Worm (Caenorhabditis elegans) whole organism, L2 larva: ENCODE data around the gene dsc-1.

Experiments used
- C34F6.9 ChIP-seq: fragments of 150-350 bp; optimal IDR thresholded peaks from 2 replicates; lab custom pipeline; 2014; ENCODE audit warnings: missing biosample characterization, missing genetic modification characterization
- F13H6.1 ChIP-seq: sonication (generic microtip); optimal IDR thresholded peaks from 2 replicates; lab custom pipeline; 2016; ENCODE audit warnings: missing genetic modification characterization, missing compliant biosample characterization
- R02D3.7 ChIP-seq: fragments of 150-350 bp; optimal IDR thresholded peaks from 2 replicates; lab custom pipeline; 2014; ENCODE audit warnings: missing biosample characterization, missing genetic modification characterization
- Y55F3AM.14 ChIP-seq: fragments of 200-800 bp; sonication (Bioruptor generic); optimal IDR thresholded peaks from 2 replicates; lab custom pipeline; 2018; ENCODE audit warnings: mild to moderate bottlenecking, missing genetic modification characterization, missing compliant biosample characterization
- ZK546.5 ChIP-seq: sonication (generic microtip); optimal IDR thresholded peaks from 2 replicates; lab custom pipeline; 2017; ENCODE audit warnings: missing biosample characterization, missing genetic modification characterization
- alr-1 ChIP-seq: fragments of 150-350 bp; optimal IDR thresholded peaks from 2 replicates; lab custom pipeline; 2014; ENCODE audit warnings: missing biosample characterization, missing genetic modification characterization
- aly-2 ChIP-seq: fragments of 150-350 bp; optimal IDR thresholded peaks from 2 replicates; lab custom pipeline; 2014; ENCODE audit warnings: missing biosample characterization, missing genetic modification characterization
- ama-1 ChIP-seq: fragments of 150-350 bp; optimal IDR thresholded peaks from 2 replicates; lab custom pipeline; 2018; ENCODE audit warnings: inconsistent platforms
- blmp-1 ChIP-seq: sonication (generic microtip); optimal IDR thresholded peaks from 2 replicates; lab custom pipeline; 2017; ENCODE audit warnings: missing genetic modification characterization, mild to moderate bottlenecking, missing compliant biosample characterization, antibody characterized with exemption, moderate library complexity; ENCODE audit not compliant: insufficient read depth
- ceh-16 ChIP-seq: fragments of 150-350 bp; optimal IDR thresholded peaks from 2 replicates; lab custom pipeline; 2014; ENCODE audit warnings: missing biosample characterization, missing genetic modification characterization
- ceh-82 ChIP-seq: fragments of 150-350 bp; optimal IDR thresholded peaks from 2 replicates; lab custom pipeline; 2014; ENCODE audit warnings: missing biosample characterization, missing genetic modification characterization
- crh-2 ChIP-seq: sonication (generic microtip); optimal IDR thresholded peaks from 2 replicates; lab custom pipeline; 2017; ENCODE audit warnings: missing biosample characterization, missing genetic modification characterization
- dmd-4 ChIP-seq: sonication (generic microtip); optimal IDR thresholded peaks from 2 replicates; lab custom pipeline; 2017; ENCODE audit warnings: missing biosample characterization, missing genetic modification characterization
- egl-27 ChIP-seq: sonication (generic microtip); optimal IDR thresholded peaks from 3 replicates; lab custom pipeline; 2017; ENCODE audit warnings: missing biosample characterization, missing genetic modification reagents, missing genetic modification characterization
- elt-1 ChIP-seq: fragments of 150-350 bp; optimal IDR thresholded peaks from 2 replicates; lab custom pipeline; 2014; ENCODE audit warnings: missing biosample characterization, missing genetic modification characterization
- elt-3 ChIP-seq: sonication (generic microtip); optimal IDR thresholded peaks from 2 replicates; lab custom pipeline; 2017; ENCODE audit warnings: missing biosample characterization, missing genetic modification characterization
- fos-1 ChIP-seq: fragments of 150-350 bp; optimal IDR thresholded peaks from 2 replicates; lab custom pipeline; 2014; ENCODE audit warnings: missing biosample characterization, missing genetic modification characterization
- gmeb-1 ChIP-seq: fragments of 150-350 bp; optimal IDR thresholded peaks from 2 replicates; lab custom pipeline; 2014; ENCODE audit warnings: missing biosample characterization, missing genetic modification characterization
- lin-11 ChIP-seq: fragments of 150-350 bp; sonication (generic microtip); optimal IDR thresholded peaks from 2 replicates; lab custom pipeline; 2014; ENCODE audit warnings: missing biosample characterization, missing genetic modification characterization, inconsistent platforms, mixed read lengths
- lin-13 ChIP-seq: fragments of 150-350 bp; optimal IDR thresholded peaks from 2 replicates; lab custom pipeline; 2014; ENCODE audit warnings: missing biosample characterization, missing genetic modification reagents, missing genetic modification characterization
- lin-39 ChIP-seq: fragments of 150-350 bp; optimal IDR thresholded peaks from 2 replicates; lab custom pipeline; 2014; ENCODE audit warnings: missing biosample characterization, missing genetic modification reagents, missing genetic modification characterization
- lsy-2 ChIP-seq, 2 experiments: fragments of 150-350 bp in 1 of 2; sonication (generic microtip) in 1 of 2; optimal IDR thresholded peaks; 2 replicates each; lab custom pipeline; 2014 to 2017; ENCODE audit warnings: missing biosample characterization in 2 of 2, missing genetic modification characterization in 2 of 2
- mab-5 ChIP-seq: fragments of 150-350 bp; optimal IDR thresholded peaks from 2 replicates; lab custom pipeline; 2014; ENCODE audit warnings: missing biosample characterization, missing genetic modification characterization
- mbf-1 ChIP-seq: sonication (generic microtip); optimal IDR thresholded peaks from 2 replicates; lab custom pipeline; 2017; ENCODE audit warnings: missing biosample characterization, missing genetic modification characterization
- mdl-1 ChIP-seq, 2 experiments: fragments of 150-350 bp in 1 of 2; sonication (generic microtip) in 1 of 2; optimal IDR thresholded peaks; 2 replicates each; lab custom pipeline; 2017; ENCODE audit warnings: missing biosample characterization in 2 of 2, missing genetic modification characterization in 2 of 2
- nhr-10 ChIP-seq: sonication (generic microtip); optimal IDR thresholded peaks from 2 replicates; lab custom pipeline; 2017; ENCODE audit warnings: missing biosample characterization, missing genetic modification characterization
- nhr-11 ChIP-seq: fragments of 150-350 bp; optimal IDR thresholded peaks from 2 replicates; lab custom pipeline; 2014; ENCODE audit warnings: missing biosample characterization, missing genetic modification characterization
- nhr-12 ChIP-seq: fragments of 150-350 bp; optimal IDR thresholded peaks from 2 replicates; lab custom pipeline; 2014; ENCODE audit warnings: missing biosample characterization, missing genetic modification characterization
- nhr-129 ChIP-seq: fragments of 150-350 bp; optimal IDR thresholded peaks from 2 replicates; lab custom pipeline; 2014; ENCODE audit warnings: missing biosample characterization, missing genetic modification characterization
- nhr-21 ChIP-seq: fragments of 150-350 bp; optimal IDR thresholded peaks from 2 replicates; lab custom pipeline; 2014; ENCODE audit warnings: missing biosample characterization, missing genetic modification characterization
- nhr-23 ChIP-seq: fragments of 150-350 bp; optimal IDR thresholded peaks from 2 replicates; lab custom pipeline; 2014; ENCODE audit warnings: missing biosample characterization, missing genetic modification reagents, missing genetic modification characterization
- nhr-237 ChIP-seq: fragments of 150-350 bp; optimal IDR thresholded peaks from 2 replicates; lab custom pipeline; 2014; ENCODE audit warnings: missing biosample characterization, missing genetic modification characterization
- nhr-25 ChIP-seq: fragments of 150-350 bp; sonication (generic microtip); optimal IDR thresholded peaks from 3 replicates; lab custom pipeline; 2014; ENCODE audit warnings: missing biosample characterization, missing genetic modification characterization
- nhr-6 ChIP-seq: fragments of 150-350 bp; optimal IDR thresholded peaks from 2 replicates; lab custom pipeline; 2014; ENCODE audit warnings: missing biosample characterization, missing genetic modification characterization
- nhr-77 ChIP-seq: fragments of 150-350 bp; optimal IDR thresholded peaks from 2 replicates; lab custom pipeline; 2014; ENCODE audit warnings: missing biosample characterization, missing genetic modification characterization
- peb-1 ChIP-seq: fragments of 150-350 bp; optimal IDR thresholded peaks from 2 replicates; lab custom pipeline; 2014; ENCODE audit warnings: missing biosample characterization, missing genetic modification characterization
- sem-4 ChIP-seq: fragments of 150-350 bp; optimal IDR thresholded peaks from 2 replicates; lab custom pipeline; 2014; ENCODE audit warnings: missing biosample characterization, missing genetic modification reagents, missing genetic modification characterization
- sma-3 ChIP-seq: sonication (generic microtip); optimal IDR thresholded peaks from 2 replicates; lab custom pipeline; 2016; ENCODE audit warnings: missing genetic modification reagents, missing genetic modification characterization, missing compliant biosample characterization
- sma-9 ChIP-seq, 2 experiments: fragments of 150-350 bp in 1 of 2; sonication (generic microtip) in 1 of 2; optimal IDR thresholded peaks; 2 replicates each; lab custom pipeline; 2014 to 2016; ENCODE audit warnings: missing genetic modification characterization in 2 of 2, mild to moderate bottlenecking in 1 of 2, missing biosample characterization in 1 of 2, missing compliant biosample characterization in 1 of 2, missing genetic modification reagents in 1 of 2, moderate library complexity in 1 of 2
- snpc-4 ChIP-seq: fragments of 150-350 bp; optimal IDR thresholded peaks from 2 replicates; lab custom pipeline; 2014; ENCODE audit warnings: missing biosample characterization, missing genetic modification characterization
- unc-55 ChIP-seq: fragments of 150-350 bp; sonication (generic microtip); optimal IDR thresholded peaks from 3 replicates; lab custom pipeline; 2014; ENCODE audit warnings: missing biosample characterization, missing genetic modification reagents, missing genetic modification characterization
- unc-62 ChIP-seq: fragments of 150-350 bp; optimal IDR thresholded peaks from 2 replicates; lab custom pipeline; 2014; ENCODE audit warnings: missing biosample characterization, missing genetic modification reagents, missing genetic modification characterization
- zag-1 ChIP-seq: fragments of 150-350 bp; optimal IDR thresholded peaks from 2 replicates; lab custom pipeline; 2014; ENCODE audit warnings: missing biosample characterization, missing genetic modification characterization
- ztf-1 ChIP-seq: fragments of 200-800 bp; sonication (Bioruptor generic); conservative IDR thresholded peaks from 2 replicates; pipeline ENCODE4 v1.3.6; 2022; ENCODE audit warnings: missing genetic modification characterization, missing compliant biosample characterization
- ztf-11 ChIP-seq: sonication (generic microtip); optimal IDR thresholded peaks from 2 replicates; lab custom pipeline; 2017; ENCODE audit warnings: missing biosample characterization, missing genetic modification characterization
- ztf-4 ChIP-seq: fragments of 150-350 bp; optimal IDR thresholded peaks from 2 replicates; lab custom pipeline; 2014; ENCODE audit warnings: missing biosample characterization, missing genetic modification characterization

The dsc-1 gene

ce11 chrX:14991280-14991679, 43.4 kb downstream of the dsc-1 start, which contains the start of gene iglr-1:
iglr-1 (minus strand) TSS chrX:14991380.
- no peak for TF ChIP-seq lin-39 (tag; lab: Kevin White, UChicago)
- no peak for TF ChIP-seq sma-3 (GFP tag; lab: Kevin White, UChicago)
- TF ChIP-seq lin-11, result no peak
- no peak for TF ChIP-seq alr-1 (tag; lab: Kevin White, UChicago)
- no peak for TF ChIP-seq sma-9 (GFP tag; optimal IDR thresholded peaks at IDR 0.05; lab: Kevin White, UChicago)
- no peak for TF ChIP-seq sma-9 (tag; optimal IDR thresholded peaks at IDR 0.05; lab: Kevin White, UChicago)
- no peak for TF ChIP-seq nhr-23 (tag; lab: Kevin White, UChicago)
- no peak for TF ChIP-seq Y55F3AM.14
- TF ChIP-seq nhr-10 (tag; lab: Kevin White, UChicago), result no peak
- TF ChIP-seq lsy-2 (tag; optimal IDR thresholded peaks at IDR 0.05; lab: Kevin White, UChicago), result no peak
- TF ChIP-seq ztf-4 (tag; lab: Kevin White, UChicago), result no peak
- TF ChIP-seq nhr-129 (tag; lab: Kevin White, UChicago), result no peak
- TF ChIP-seq F13H6.1, result no peak
- TF ChIP-seq unc-55 (GFP tag; lab: Kevin White, UChicago), result no peak
- TF ChIP-seq mab-5, result no peak
- TF ChIP-seq blmp-1 (tag; lab: Kevin White, UChicago), result no peak
- TF ChIP-seq nhr-21 (tag; lab: Kevin White, UChicago), result no peak
- TF ChIP-seq C34F6.9 (tag; lab: Kevin White, UChicago), result no peak

- peak; percentile 74 for TF ChIP-seq snpc-4 (tag; lab: Kevin White, UChicago)
- TF ChIP-seq unc-62 (GFP tag; lab: Kevin White, UChicago), result no peak
- no peak for TF ChIP-seq nhr-10 (tag; lab: Kevin White, UChicago)
- no peak for TF ChIP-seq elt-3 (tag; lab: Kevin White, UChicago)
- no peak for TF ChIP-seq mbf-1 (tag; lab: Kevin White, UChicago)
- TF ChIP-seq alr-1 (tag; lab: Kevin White, UChicago), result no peak
These were observed 46.5 kb downstream of the dsc-1 start for ce11 chrX:14988160-14988559.

ce11 chrX:14983274-14983673, 51.4 kb downstream of the dsc-1 start, which contains the start of gene rbg-1:
rbg-1 (plus strand) TSS chrX:14983533.
- TF ChIP-seq Y55F3AM.14 (no peak), sem-4 (tag; lab: Kevin White, UChicago) (peak; percentile 18), C34F6.9 (tag; lab: Kevin White, UChicago) (peak; percentile 93), R02D3.7 (tag; lab: Kevin White, UChicago) (no peak), nhr-12 (tag; lab: Kevin White, UChicago) (no peak), zag-1 (peak; percentile 23), lin-11 (peak; percentile 66), nhr-23 (tag; lab: Kevin White, UChicago) (no peak), unc-55 (GFP tag; lab: Kevin White, UChicago) (peak; percentile 72), ceh-82 (tag; lab: Kevin White, UChicago) (no peak), nhr-6 (tag; lab: Kevin White, UChicago) (peak; percentile 64), unc-62 (GFP tag; lab: Kevin White, UChicago) (no peak), F13H6.1 (peak; percentile 48), lsy-2 (tag; optimal IDR thresholded peaks at IDR 0.05; lab: Kevin White, UChicago) (peak; percentile 33 to 75), ztf-11 (tag; lab: Kevin White, UChicago) (no peak), elt-1 (tag; lab: Kevin White, UChicago) (no peak), nhr-11 (no peak), peb-1 (no peak), blmp-1 (tag; lab: Kevin White, UChicago) (no peak), sma-3 (GFP tag; lab: Kevin White, UChicago) (peak; percentile 59), fos-1 (tag; lab: Kevin White, UChicago) (peak; percentile 79), nhr-21 (tag; lab: Kevin White, UChicago) (peak; percentile 30), ama-1 (lab: Kevin White, UChicago) (no peak), nhr-25 (tag; lab: Kevin White, UChicago) (peak; percentile 61), nhr-10 (tag; lab: Kevin White, UChicago) (no peak), nhr-77 (no peak), snpc-4 (tag; lab: Kevin White, UChicago) (peak; percentile 56), nhr-129 (tag; lab: Kevin White, UChicago) (peak; percentile 92), ceh-16 (tag; lab: Kevin White, UChicago) (no peak), dmd-4 (no peak), lin-13 (GFP tag; lab: Kevin White, UChicago) (peak; percentile 75), ZK546.5 (tag; lab: Kevin White, UChicago) (no peak), egl-27 (tag; lab: Kevin White, UChicago) (no peak), elt-3 (tag; lab: Kevin White, UChicago) (no peak), crh-2 (tag; lab: Kevin White, UChicago) (peak; percentile 96), sma-9 (GFP tag; optimal IDR thresholded peaks at IDR 0.05; lab: Kevin White, UChicago) (peak; percentile 64), sma-9 (tag; optimal IDR thresholded peaks at IDR 0.05; lab: Kevin White, UChicago) (no peak), nhr-237 (tag; lab: Kevin White, UChicago) (no peak), ztf-1 (GFP tag; lab: Robert Waterston, UW) (no peak), alr-1 (tag; lab: Kevin White, UChicago) (no peak), aly-2 (tag; lab: Kevin White, UChicago) (no peak), lin-39 (tag; lab: Kevin White, UChicago) (no peak), gmeb-1 (peak; percentile 52), mdl-1 (tag; optimal IDR thresholded peaks at IDR 0.05; lab: Kevin White, UChicago) (peak in 1 of 2 experiments; percentile 28), mbf-1 (tag; lab: Kevin White, UChicago) (no peak)
